Worm (Caenorhabditis elegans): ENCODE measurements around the gene Y38F1A.2.

DNA sequence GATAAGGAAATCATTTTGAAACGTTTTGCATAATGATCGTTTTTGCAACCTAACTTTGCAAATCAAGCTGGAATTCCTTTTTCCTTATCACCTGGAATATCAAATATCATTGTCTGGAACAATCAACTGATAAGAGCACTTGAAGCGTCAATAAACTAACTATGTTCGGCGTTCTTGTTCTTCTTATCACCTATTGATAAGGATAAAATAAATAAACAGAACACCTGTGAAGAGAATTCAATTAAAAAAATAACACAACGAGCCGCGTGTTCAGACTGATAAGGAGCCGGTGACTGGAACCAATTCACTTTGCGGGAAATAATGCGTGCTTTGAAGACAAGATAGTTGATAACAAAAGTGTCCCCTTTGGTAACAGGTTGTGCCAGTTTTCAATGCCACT lies 25.5 kb downstream of the Y38F1A.2 start, which contains the start of gene cyd-1:
- peak; percentile 16 for TF ChIP-seq nhr-6 (tag; optimal IDR thresholded peaks at IDR 0.05)
- TF ChIP-seq lin-13 (GFP tag; optimal IDR thresholded peaks at IDR 0.05) = no peak
- peak; percentile 89 for TF ChIP-seq dve-1 (tag; optimal IDR thresholded peaks at IDR 0.05; ENCODE audit: insufficient read depth)
- TF ChIP-seq nhr-48 (tag; optimal IDR thresholded peaks at IDR 0.05) = peak; percentile 43
- peak; percentile 86 for TF ChIP-seq nhr-77 (tag; optimal IDR thresholded peaks at IDR 0.05)
- TF ChIP-seq vab-7 (GFP tag; IDR thresholded peaks at IDR 0.05) = no peak
- TF ChIP-seq tag-97 (GFP tag; IDR thresholded peaks at IDR 0.05) = no peak
- no peak for TF ChIP-seq aha-1 (tag)
- TF ChIP-seq madf-9 (GFP tag; conservative IDR thresholded peaks at IDR 0.05) = no peak
- TF ChIP-seq gei-8 (GFP tag; optimal IDR thresholded peaks at IDR 0.05) = no peak
- no peak for TF ChIP-seq snpc-4 (tag; optimal IDR thresholded peaks at IDR 0.05)
